Worm (Caenorhabditis elegans) whole organism, L1 larva: Measurements from ENCODE around the gene C16C10.9.

Experiments used
- Y116A8C.19 ChIP-seq: sonication (generic microtip); optimal IDR thresholded peaks from 2 replicates; lab custom pipeline; 2016; ENCODE audit warnings: missing compliant biosample characterization, missing genetic modification characterization, borderline replicate concordance
- alr-1 ChIP-seq: fragments of 200-800 bp; sonication (Bioruptor generic); optimal IDR thresholded peaks from 2 replicates; lab custom pipeline; 2018; ENCODE audit warnings: borderline replicate concordance, mild to moderate bottlenecking, missing genetic modification characterization, missing compliant biosample characterization
- aly-2 ChIP-seq: fragments of 150-350 bp; optimal IDR thresholded peaks from 2 replicates; lab custom pipeline; 2014; ENCODE audit warnings: missing biosample characterization, missing genetic modification characterization
- blmp-1 ChIP-seq: fragments of 150-350 bp; optimal IDR thresholded peaks from 2 replicates; lab custom pipeline; 2014; ENCODE audit warnings: missing biosample characterization, missing genetic modification characterization
- ceh-8 ChIP-seq: fragments of 200-800 bp; sonication (Bioruptor generic); optimal IDR thresholded peaks from 2 replicates; lab custom pipeline; 2018; ENCODE audit warnings: mild to moderate bottlenecking, missing genetic modification characterization, moderate library complexity, missing compliant biosample characterization
- ceh-88 ChIP-seq: fragments of 200-800 bp; sonication (Bioruptor generic); IDR thresholded peaks from 2 replicates; pipeline ENCODE4 v1.3.6; 2022; ENCODE audit warnings: missing genetic modification characterization, missing compliant biosample characterization
- ceh-90 ChIP-seq: sonication (generic microtip); optimal IDR thresholded peaks from 2 replicates; lab custom pipeline; 2016; ENCODE audit warnings: missing genetic modification characterization, missing compliant biosample characterization
- ces-1 ChIP-seq: fragments of 150-350 bp; optimal IDR thresholded peaks from 2 replicates; lab custom pipeline; 2014; ENCODE audit warnings: missing biosample characterization, missing genetic modification reagents, missing genetic modification characterization
- dsc-1 ChIP-seq: sonication (generic microtip); optimal IDR thresholded peaks from 2 replicates; lab custom pipeline; 2016; ENCODE audit warnings: mild to moderate bottlenecking, missing genetic modification characterization, missing compliant biosample characterization
- efl-1 ChIP-seq, 4 experiments: fragments of 150-350 bp; optimal IDR thresholded peaks in 3 of 4; peaks in 1 of 4; 1 replicate in 1 of 4; 2 replicates in 3 of 4; lab custom pipeline; 2014; ENCODE audit warnings: missing biosample characterization in 2 of 4, missing genetic modification characterization in 2 of 4, missing genetic modification reagents in 2 of 4
- egl-13 ChIP-seq: sonication (generic microtip); optimal IDR thresholded peaks from 2 replicates; lab custom pipeline; 2016; ENCODE audit warnings: missing genotype, missing genetic modification reagents, missing genetic modification characterization, missing compliant biosample characterization
- egl-27 ChIP-seq, 2 experiments: fragments of 150-350 bp in 1 of 2; sonication (generic microtip); optimal IDR thresholded peaks; 3 replicates each; lab custom pipeline; 2017 to 2018; ENCODE audit warnings: missing biosample characterization in 2 of 2, missing genetic modification characterization in 2 of 2, missing genetic modification reagents in 2 of 2
- elt-3 ChIP-seq, 6 experiments: fragments of 150-350 bp in 1 of 6; sonication (generic microtip); optimal IDR thresholded peaks; 2 replicates each; lab custom pipeline; 2017 to 2018; ENCODE audit warnings: missing biosample characterization in 6 of 6, missing genetic modification characterization in 6 of 6, inconsistent platforms in 1 of 6
- fos-1 ChIP-seq: fragments of 150-350 bp; optimal IDR thresholded peaks from 2 replicates; lab custom pipeline; 2014; ENCODE audit warnings: missing biosample characterization, missing genetic modification characterization
- hlh-4 ChIP-seq: sonication (generic microtip); optimal IDR thresholded peaks from 2 replicates; lab custom pipeline; 2016; ENCODE audit warnings: mild to moderate bottlenecking, missing genetic modification characterization, missing compliant biosample characterization
- hpl-2 ChIP-seq: fragments of 150-350 bp; optimal IDR thresholded peaks from 2 replicates; lab custom pipeline; 2014; ENCODE audit warnings: missing biosample characterization, missing genetic modification reagents, missing genetic modification characterization
- lin-14 ChIP-seq: fragments of 200-800 bp; sonication (Bioruptor generic); optimal IDR thresholded peaks from 2 replicates; lab custom pipeline; 2018; ENCODE audit warnings: mild to moderate bottlenecking, missing genetic modification characterization, moderate library complexity, missing compliant biosample characterization
- lin-35 ChIP-seq, 2 experiments: fragments of 150-350 bp; optimal IDR thresholded peaks; 2 replicates each; lab custom pipeline; 2014; ENCODE audit warnings: missing biosample characterization in 2 of 2, missing genetic modification characterization in 2 of 2, missing genetic modification reagents in 2 of 2
- lir-3 ChIP-seq: sonication (generic microtip); optimal IDR thresholded peaks from 2 replicates; lab custom pipeline; 2016; ENCODE audit warnings: mild to moderate bottlenecking, missing genetic modification characterization, moderate library complexity, missing compliant biosample characterization; ENCODE audit not compliant: poor library complexity
- nhr-11 ChIP-seq: fragments of 150-350 bp; optimal IDR thresholded peaks from 2 replicates; lab custom pipeline; 2014; ENCODE audit warnings: missing biosample characterization, missing genetic modification characterization
- nhr-20 ChIP-seq: sonication (generic microtip); optimal IDR thresholded peaks from 2 replicates; lab custom pipeline; 2016; ENCODE audit warnings: mild to moderate bottlenecking, missing genetic modification characterization, missing compliant biosample characterization
- nhr-84 ChIP-seq: sonication (generic microtip); optimal IDR thresholded peaks from 2 replicates; lab custom pipeline; 2017; ENCODE audit warnings: missing biosample characterization, missing genetic modification characterization
- nhr-90 ChIP-seq: sonication (generic microtip); optimal IDR thresholded peaks from 2 replicates; lab custom pipeline; 2016; ENCODE audit warnings: mild to moderate bottlenecking, missing genetic modification characterization, missing compliant biosample characterization; ENCODE audit not compliant: poor library complexity
- pax-3 ChIP-seq: fragments of 200-800 bp; sonication (Bioruptor generic); optimal IDR thresholded peaks from 2 replicates; lab custom pipeline; 2018; ENCODE audit warnings: mild to moderate bottlenecking, missing genetic modification characterization, moderate library complexity, missing compliant biosample characterization
- pqm-1 ChIP-seq: sonication (generic microtip); optimal IDR thresholded peaks from 3 replicates; lab custom pipeline; 2017; ENCODE audit warnings: missing biosample characterization, missing genetic modification characterization
- skn-1 ChIP-seq: fragments of 150-350 bp; optimal IDR thresholded peaks from 2 replicates; lab custom pipeline; 2014; ENCODE audit warnings: missing biosample characterization, missing genetic modification characterization
- snu-23 ChIP-seq: sonication (generic microtip); optimal IDR thresholded peaks from 2 replicates; lab custom pipeline; 2016; ENCODE audit warnings: missing genetic modification characterization, missing compliant biosample characterization
- sptf-1 ChIP-seq: fragments of 150-350 bp; optimal IDR thresholded peaks from 2 replicates; lab custom pipeline; 2014; ENCODE audit warnings: missing biosample characterization, missing genetic modification characterization
- sup-37 ChIP-seq: fragments of 200-800 bp; sonication (Bioruptor generic); optimal IDR thresholded peaks from 2 replicates; lab custom pipeline; 2018; ENCODE audit warnings: mild to moderate bottlenecking, missing genetic modification characterization, missing compliant biosample characterization
- unc-130 ChIP-seq: fragments of 150-350 bp; optimal IDR thresholded peaks from 2 replicates; lab custom pipeline; 2017; ENCODE audit warnings: missing biosample characterization, missing genetic modification characterization, inconsistent platforms
- unc-62 ChIP-seq: fragments of 150-350 bp; optimal IDR thresholded peaks from 2 replicates; lab custom pipeline; 2014; ENCODE audit warnings: missing biosample characterization, missing genetic modification reagents, missing genetic modification characterization
- unc-86 ChIP-seq: sonication (generic microtip); optimal IDR thresholded peaks from 2 replicates; lab custom pipeline; 2016; ENCODE audit warnings: missing genetic modification characterization, missing compliant biosample characterization
- unc-98 ChIP-seq: fragments of 200-800 bp; sonication (Bioruptor generic); IDR thresholded peaks from 2 replicates; pipeline ENCODE4 v1.3.6; 2022; ENCODE audit warnings: missing genetic modification characterization, missing compliant biosample characterization
- vab-15 ChIP-seq: sonication (generic microtip); optimal IDR thresholded peaks from 2 replicates; lab custom pipeline; 2017; ENCODE audit warnings: missing genotype, mild to moderate bottlenecking, missing genetic modification characterization, missing compliant biosample characterization
- zag-1 ChIP-seq: fragments of 150-350 bp; optimal IDR thresholded peaks from 2 replicates; lab custom pipeline; 2014; ENCODE audit warnings: missing biosample characterization, missing genetic modification characterization
- zip-4 ChIP-seq: fragments of 200-800 bp; sonication (Bioruptor generic); optimal IDR thresholded peaks from 2 replicates; lab custom pipeline; 2018; ENCODE audit warnings: mild to moderate bottlenecking, missing genetic modification characterization, moderate library complexity, missing compliant biosample characterization
- ztf-4 ChIP-seq: fragments of 150-350 bp; optimal IDR thresholded peaks from 2 replicates; lab custom pipeline; 2014; ENCODE audit warnings: missing biosample characterization, missing genetic modification characterization

C16C10.9 gene

DNA sequence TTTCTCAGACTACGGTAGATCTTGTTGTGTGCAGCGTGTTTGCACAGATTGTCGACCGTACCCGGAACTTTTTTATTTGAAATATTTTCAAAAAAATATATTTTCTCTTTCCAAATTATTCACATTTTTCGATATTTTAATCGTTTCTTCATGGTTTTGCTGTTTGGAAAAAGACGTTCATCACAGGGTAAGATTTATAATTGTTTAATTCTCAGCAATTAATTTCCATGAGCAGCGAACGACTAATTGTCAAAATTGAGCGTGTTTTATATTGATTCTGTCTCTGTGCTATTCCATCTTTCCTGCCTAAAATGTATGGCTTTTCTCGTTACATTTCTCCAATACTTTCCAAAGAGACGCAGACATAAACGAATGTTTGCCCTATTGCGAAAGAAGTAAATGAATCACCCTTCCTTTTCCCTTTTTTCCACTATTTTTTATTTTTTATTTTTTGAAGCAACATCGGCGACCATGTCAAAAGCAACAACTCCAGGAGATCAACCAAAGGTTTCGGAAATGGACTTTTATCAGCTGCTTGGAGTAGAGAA, 34.0 kb upstream of the C16C10.9 start, which contains the start of gene dnj-16 (continued):
- TF ChIP-seq alr-1 (tag; lab: Kevin White, UChicago): no peak
- peak; percentile 17 for TF ChIP-seq snu-23
- peak; percentile 24 to 41 for TF ChIP-seq efl-1 (optimal IDR thresholded peaks at IDR 0.05; lab: Kevin White, UChicago)
- peak; percentile 15 to 86 for TF ChIP-seq efl-1 (GFP tag; optimal IDR thresholded peaks at IDR 0.05 in 1 of 2; lab: Kevin White, UChicago)
- peak in 1 of 2 experiments; percentile 40 for TF ChIP-seq lin-35 (GFP tag; optimal IDR thresholded peaks at IDR 0.05; lab: Kevin White, UChicago)
- TF ChIP-seq nhr-84 (tag; lab: Kevin White, UChicago): no peak
- peak; percentile 56 for TF ChIP-seq fos-1 (tag; lab: Kevin White, UChicago)
- TF ChIP-seq skn-1: peak; percentile 29
- no peak for TF ChIP-seq unc-130
- no peak for TF ChIP-seq Y116A8C.19 (tag; lab: Kevin White, UChicago)
- TF ChIP-seq lin-14 (GFP tag; lab: Kevin White, UChicago): peak; percentile 66
- peak; percentile 43 for TF ChIP-seq hpl-2
- peak; percentile 19 for TF ChIP-seq ceh-8 (GFP tag; lab: Kevin White, UChicago)

DNA sequence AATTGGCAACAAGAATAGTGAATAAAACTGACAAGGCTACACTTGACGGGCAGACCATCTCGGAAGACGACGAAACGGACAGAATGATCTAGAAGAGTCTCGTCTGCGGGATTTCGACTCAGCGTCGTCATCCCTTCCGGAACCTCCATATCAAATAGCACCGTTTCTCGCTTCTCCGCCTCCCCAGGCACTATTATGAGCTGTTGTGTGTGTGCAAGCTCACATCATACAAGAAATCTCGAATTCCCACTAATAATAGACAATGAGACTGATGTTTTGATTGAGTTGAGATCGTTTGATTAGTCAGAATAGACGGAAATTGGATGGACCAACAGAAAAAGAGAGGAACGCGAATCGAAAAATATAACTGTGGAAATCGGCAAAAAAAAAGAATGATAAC, 33.0 kb upstream of the C16C10.9 start, which contains the start of gene spp-28:
Gene spp-28 (minus strand): TSS at position 101 of the 400 bp plus-strand sequence.
- no peak for TF ChIP-seq sup-37 (GFP tag; lab: Kevin White, UChicago)
- TF ChIP-seq aly-2 (tag; lab: Kevin White, UChicago): no peak
- TF ChIP-seq hlh-4 (tag; lab: Kevin White, UChicago): no peak
- TF ChIP-seq dsc-1 (tag; lab: Kevin White, UChicago): no peak
- no peak for TF ChIP-seq snu-23
- TF ChIP-seq zag-1 (tag; lab: Kevin White, UChicago): no peak
- no peak for TF ChIP-seq pqm-1 (tag; lab: Kevin White, UChicago)
- TF ChIP-seq unc-98: no peak
- no peak for TF ChIP-seq alr-1 (tag; lab: Kevin White, UChicago)
- TF ChIP-seq lir-3 (tag; lab: Kevin White, UChicago): no peak
- TF ChIP-seq ceh-88 (GFP tag; lab: Robert Waterston, UW): no peak
- TF ChIP-seq sptf-1 (tag; lab: Kevin White, UChicago): no peak
- no peak for TF ChIP-seq pax-3 (tag; lab: Kevin White, UChicago)
- no peak for TF ChIP-seq ceh-90 (tag; lab: Kevin White, UChicago)
- no peak for TF ChIP-seq nhr-11
- TF ChIP-seq egl-27 (tag; optimal IDR thresholded peaks at IDR 0.05; lab: Kevin White, UChicago): no peak
- no peak for TF ChIP-seq nhr-20 (tag; lab: Kevin White, UChicago)
- TF ChIP-seq unc-130: no peak
- TF ChIP-seq nhr-90 (tag; lab: Kevin White, UChicago): no peak
- TF ChIP-seq, all 84 proteins: peak for 0

DNA sequence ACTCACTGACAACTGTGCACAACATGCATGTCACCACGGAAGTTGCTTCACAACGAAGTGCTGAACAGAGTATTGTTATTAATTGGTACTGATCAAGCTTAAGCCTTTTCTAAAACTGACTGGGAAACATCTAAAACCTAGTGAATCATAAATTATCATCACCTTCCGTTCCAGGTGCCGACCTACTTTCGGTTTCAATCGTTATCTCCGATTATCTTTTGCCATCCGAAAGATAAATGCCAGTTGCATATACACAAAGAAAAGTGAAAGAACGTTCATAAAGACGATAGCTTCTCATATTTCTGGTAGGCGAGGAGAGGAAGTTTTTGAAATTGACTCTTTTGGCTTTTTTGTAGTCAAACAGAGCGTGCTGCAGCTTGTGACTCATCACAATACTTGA, 32.4 kb upstream of the C16C10.9 start:
- TF ChIP-seq zip-4 (GFP tag; lab: Kevin White, UChicago): no peak
- no peak for TF ChIP-seq ces-1 (GFP tag; lab: Kevin White, UChicago)
- no peak for TF ChIP-seq egl-13 (tag; lab: Kevin White, UChicago)
- peak in 2 of 6 experiments; percentile 50 to 70 for TF ChIP-seq elt-3 (tag; optimal IDR thresholded peaks at IDR 0.05; lab: Kevin White, UChicago)
- TF ChIP-seq nhr-20 (tag; lab: Kevin White, UChicago): no peak
- no peak for TF ChIP-seq vab-15 (tag; lab: Kevin White, UChicago)
- no peak for TF ChIP-seq ztf-4
- peak; percentile 98 for TF ChIP-seq blmp-1 (tag; lab: Kevin White, UChicago)
- TF ChIP-seq unc-62: no peak
- TF ChIP-seq unc-86: no peak
- TF ChIP-seq snu-23: no peak
